Fruit fly (Drosophila melanogaster) whole organism, wandering third instar larva: Measurements from ENCODE around the gene CG10311.

Experiments used
- Abd-B ChIP-seq: fragments of >200 bp; optimal IDR thresholded peaks from 2 replicates; lab custom pipeline; 2017; ENCODE audit warnings: missing biosample characterization, missing genetic modification characterization
- Dfd ChIP-seq: fragments of >200 bp; optimal IDR thresholded peaks from 2 replicates; lab custom pipeline; 2017; ENCODE audit warnings: missing biosample characterization, missing genetic modification characterization
- Rel ChIP-seq, 2 experiments: fragments of 200-800 bp; sonication (Bioruptor generic) in 1 of 2; optimal IDR thresholded peaks; 2 replicates in 1 of 2; 3 replicates in 1 of 2; lab custom pipeline; 2016 to 2019; ENCODE audit warnings: mild to moderate bottlenecking in 2 of 2, missing biosample characterization in 2 of 2, missing genetic modification characterization in 2 of 2, moderate library complexity in 1 of 2
- fru ChIP-seq: fragments of 200-800 bp; sonication (Bioruptor generic); optimal IDR thresholded peaks from 3 replicates; lab custom pipeline; 2016; ENCODE audit warnings: missing biosample characterization, mild to moderate bottlenecking, missing genetic modification characterization
- lola ChIP-seq: fragments of >200 bp; optimal IDR thresholded peaks from 2 replicates; lab custom pipeline; 2017; ENCODE audit warnings: missing biosample characterization, missing genetic modification characterization
- pan ChIP-seq: fragments of >200 bp; optimal IDR thresholded peaks from 2 replicates; lab custom pipeline; 2017
- psq ChIP-seq: fragments of 200-800 bp; sonication (Bioruptor generic); optimal IDR thresholded peaks from 3 replicates; lab custom pipeline; 2017; ENCODE audit warnings: missing biosample characterization, mild to moderate bottlenecking, missing genetic modification characterization, moderate library complexity

DNA sequence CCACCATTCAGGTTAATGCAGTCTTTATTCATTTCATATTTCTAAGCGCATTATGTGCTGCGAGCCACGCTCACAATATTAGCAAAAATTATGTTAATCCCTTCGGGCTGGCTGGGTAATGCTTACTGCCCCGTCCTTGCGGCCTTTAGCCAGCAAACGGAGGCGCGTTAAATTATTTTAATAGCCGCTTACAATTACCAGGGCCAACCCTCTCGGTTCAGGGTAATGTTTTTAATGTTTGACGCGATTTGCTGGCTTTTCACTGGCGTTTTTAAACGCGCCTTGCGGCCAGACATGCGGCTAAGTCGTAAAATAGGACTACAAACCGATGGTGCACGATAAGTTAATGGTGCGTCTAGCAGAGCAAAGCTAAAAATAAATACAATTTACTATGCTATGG lies 22.0 kb downstream of the CG10311 start:
- TF ChIP-seq psq (GFP tag; lab: Kevin White, UChicago): no peak
- TF ChIP-seq fru (GFP tag; lab: Kevin White, UChicago): no peak
- TF ChIP-seq Dfd (GFP tag; lab: Kevin White, UChicago): no peak
- no peak for TF ChIP-seq pan
- no peak for TF ChIP-seq Rel (GFP tag; optimal IDR thresholded peaks at IDR 0.05; lab: Kevin White, UChicago)
- no peak for TF ChIP-seq Rel (tag; optimal IDR thresholded peaks at IDR 0.05; lab: Kevin White, UChicago)
- no peak for TF ChIP-seq lola (GFP tag; lab: Kevin White, UChicago)
- TF ChIP-seq Abd-B (GFP tag; lab: Kevin White, UChicago): no peak
